Worm (Caenorhabditis elegans) whole organism, L4 larva: ENCODE results near the gene nas-20.

Source experiments
- F37D6.2 ChIP-seq: sonication (generic microtip); optimal IDR thresholded peaks from 2 replicates; lab custom pipeline; 2016; ENCODE audit warnings: mild to moderate bottlenecking, missing genetic modification characterization, missing compliant biosample characterization
- T20F7.1 ChIP-seq: fragments of 200-800 bp; sonication (Bioruptor generic); optimal IDR thresholded peaks from 2 replicates; lab custom pipeline; 2018; ENCODE audit warnings: mild to moderate bottlenecking, missing genetic modification characterization, missing compliant biosample characterization
- Y5F2A.4 ChIP-seq: fragments of 200-800 bp; sonication (Bioruptor generic); optimal IDR thresholded peaks from 2 replicates; lab custom pipeline; 2018; ENCODE audit warnings: mild to moderate bottlenecking, missing genetic modification characterization, missing compliant biosample characterization
- ZK546.5 ChIP-seq, 2 experiments: sonication (generic microtip); optimal IDR thresholded peaks; 2 replicates each; lab custom pipeline; 2017; ENCODE audit warnings: missing biosample characterization in 2 of 2, missing genetic modification characterization in 2 of 2
- aha-1 ChIP-seq: fragments of 150-350 bp; peaks from one replicate; lab custom pipeline; 2014; ENCODE audit warnings: missing biosample characterization, missing genetic modification characterization
- arid-1 ChIP-seq: fragments of 200-800 bp; sonication (Bioruptor generic); conservative IDR thresholded peaks from 2 replicates; pipeline ENCODE4 v1.3.6; 2022; ENCODE audit warnings: missing genetic modification reagents, missing genetic modification characterization, missing compliant biosample characterization
- ceh-62 ChIP-seq: sonication (generic microtip); optimal IDR thresholded peaks from 2 replicates; lab custom pipeline; 2017; ENCODE audit warnings: missing biosample characterization, missing genetic modification characterization
- ceh-82 ChIP-seq: sonication (generic microtip); optimal IDR thresholded peaks from 2 replicates; lab custom pipeline; 2017; ENCODE audit warnings: missing biosample characterization, missing genetic modification characterization
- ces-1 ChIP-seq: fragments of 150-350 bp; sonication (generic microtip); optimal IDR thresholded peaks from 4 replicates; lab custom pipeline; 2014; ENCODE audit warnings: missing biosample characterization, missing genetic modification reagents, missing genetic modification characterization
- ctbp-1 ChIP-seq: fragments of 200-800 bp; sonication (Bioruptor generic); IDR thresholded peaks from 2 replicates; pipeline ENCODE4 v1.3.6; 2022; ENCODE audit warnings: missing genetic modification reagents, missing genetic modification characterization, missing compliant biosample characterization
- daf-16 ChIP-seq, 3 experiments: sonication (generic microtip); optimal IDR thresholded peaks; 2 replicates each; lab custom pipeline; 2016 to 2017; ENCODE audit warnings: missing genetic modification characterization in 3 of 3, missing genetic modification reagents in 3 of 3, mild to moderate bottlenecking in 2 of 3, missing compliant biosample characterization in 2 of 3, missing biosample characterization in 1 of 3, moderate library complexity in 1 of 3
- daf-19 ChIP-seq: fragments of 200-800 bp; sonication (Bioruptor generic); conservative IDR thresholded peaks from 2 replicates; pipeline ENCODE4 v1.3.6; 2022; ENCODE audit warnings: missing genetic modification characterization, missing compliant biosample characterization
- dmd-9 ChIP-seq: fragments of 200-800 bp; sonication (Bioruptor generic); IDR thresholded peaks from 2 replicates; pipeline ENCODE4 v1.3.6; 2022; ENCODE audit warnings: missing genetic modification reagents, missing genetic modification characterization, missing compliant biosample characterization
- duxl-1 ChIP-seq: sonication (generic microtip); optimal IDR thresholded peaks from 2 replicates; lab custom pipeline; 2016; ENCODE audit warnings: mild to moderate bottlenecking, missing genetic modification characterization, moderate library complexity, missing compliant biosample characterization; ENCODE audit not compliant: poor library complexity
- hmg-1.1 ChIP-seq: fragments of 200-800 bp; sonication (Bioruptor generic); IDR thresholded peaks from 2 replicates; pipeline ENCODE4 v1.3.6; 2022; ENCODE audit warnings: missing genetic modification reagents, missing genetic modification characterization, missing compliant biosample characterization
- lin-29 ChIP-seq: fragments of 200-800 bp; sonication (Bioruptor generic); IDR thresholded peaks from 2 replicates; pipeline ENCODE4 v1.3.6; 2022; ENCODE audit warnings: missing genetic modification reagents, missing genetic modification characterization, missing compliant biosample characterization
- lin-39 ChIP-seq: fragments of 150-350 bp; optimal IDR thresholded peaks from 2 replicates; lab custom pipeline; 2014; ENCODE audit warnings: missing biosample characterization, missing genetic modification reagents, missing genetic modification characterization
- lir-3 ChIP-seq: sonication (generic microtip); optimal IDR thresholded peaks from 2 replicates; lab custom pipeline; 2016; ENCODE audit warnings: mild to moderate bottlenecking, missing genetic modification characterization, missing compliant biosample characterization
- mes-2 ChIP-seq: sonication (generic microtip); optimal IDR thresholded peaks from 2 replicates; lab custom pipeline; 2016; ENCODE audit warnings: missing genotype, mild to moderate bottlenecking, missing genetic modification characterization, missing compliant biosample characterization; ENCODE audit not compliant: poor library complexity, severe bottlenecking
- mxl-3 ChIP-seq: fragments of 200-800 bp; sonication (Bioruptor generic); optimal IDR thresholded peaks from 2 replicates; lab custom pipeline; 2018; ENCODE audit warnings: mild to moderate bottlenecking, missing genetic modification characterization, missing compliant biosample characterization
- nhr-11 ChIP-seq: fragments of 150-350 bp; optimal IDR thresholded peaks from 2 replicates; lab custom pipeline; 2014; ENCODE audit warnings: missing biosample characterization, missing genetic modification characterization
- nhr-111 ChIP-seq: fragments of 200-800 bp; sonication (Bioruptor generic); optimal IDR thresholded peaks from 2 replicates; lab custom pipeline; 2018; ENCODE audit warnings: mild to moderate bottlenecking, missing genetic modification characterization, missing compliant biosample characterization
- nhr-28 ChIP-seq: fragments of 150-350 bp; optimal IDR thresholded peaks from 2 replicates; lab custom pipeline; 2014; ENCODE audit warnings: missing biosample characterization, missing genetic modification characterization
- nhr-42 ChIP-seq: fragments of 200-800 bp; sonication (Bioruptor generic); IDR thresholded peaks from 2 replicates; pipeline ENCODE4 v1.3.6; 2022; ENCODE audit warnings: missing genetic modification characterization, missing compliant biosample characterization
- nhr-48 ChIP-seq: sonication (generic microtip); optimal IDR thresholded peaks from 2 replicates; lab custom pipeline; 2016; ENCODE audit warnings: mild to moderate bottlenecking, missing genetic modification characterization, missing compliant biosample characterization
- pha-4 ChIP-seq, 2 experiments: fragments of 150-350 bp in 1 of 2; fragments of 200-800 bp in 1 of 2; sonication (Bioruptor generic) in 1 of 2; IDR thresholded peaks in 1 of 2; optimal IDR thresholded peaks in 1 of 2; 2 replicates each; pipeline versions ENCODE4 v1.3.6 to Lab custom; 2014 to 2022; ENCODE audit warnings: missing genetic modification characterization in 2 of 2, missing genetic modification reagents in 2 of 2, missing biosample characterization in 1 of 2, missing compliant biosample characterization in 1 of 2
- pqm-1 ChIP-seq: sonication (generic microtip); optimal IDR thresholded peaks from 2 replicates; lab custom pipeline; 2017; ENCODE audit warnings: missing biosample characterization, missing genetic modification characterization
- skn-1 ChIP-seq: fragments of 150-350 bp; optimal IDR thresholded peaks from 2 replicates; lab custom pipeline; 2014; ENCODE audit warnings: missing biosample characterization, missing genetic modification characterization
- snpc-1.2 ChIP-seq: fragments of 200-800 bp; sonication (Bioruptor generic); IDR thresholded peaks from 2 replicates; pipeline ENCODE4 v1.3.6; 2022; ENCODE audit warnings: missing genetic modification reagents, missing genetic modification characterization, missing compliant biosample characterization
- tag-97 ChIP-seq: fragments of 200-800 bp; sonication (Bioruptor generic); IDR thresholded peaks from 2 replicates; pipeline ENCODE4 v1.3.6; 2022; ENCODE audit warnings: missing genetic modification characterization, missing compliant biosample characterization
- unc-62 ChIP-seq, 3 experiments: fragments of 150-350 bp in 1 of 3; sonication (generic microtip); optimal IDR thresholded peaks in 2 of 3; peaks in 1 of 3; 1 replicate in 1 of 3; 2 replicates in 2 of 3; lab custom pipeline; 2014 to 2017; ENCODE audit warnings: missing biosample characterization in 3 of 3, missing genetic modification characterization in 3 of 3, missing genetic modification reagents in 3 of 3, missing genotype in 1 of 3
- zag-1 ChIP-seq: fragments of 150-350 bp; optimal IDR thresholded peaks from 2 replicates; lab custom pipeline; 2014; ENCODE audit warnings: missing biosample characterization, missing genetic modification characterization

nas-20 gene

DNA sequence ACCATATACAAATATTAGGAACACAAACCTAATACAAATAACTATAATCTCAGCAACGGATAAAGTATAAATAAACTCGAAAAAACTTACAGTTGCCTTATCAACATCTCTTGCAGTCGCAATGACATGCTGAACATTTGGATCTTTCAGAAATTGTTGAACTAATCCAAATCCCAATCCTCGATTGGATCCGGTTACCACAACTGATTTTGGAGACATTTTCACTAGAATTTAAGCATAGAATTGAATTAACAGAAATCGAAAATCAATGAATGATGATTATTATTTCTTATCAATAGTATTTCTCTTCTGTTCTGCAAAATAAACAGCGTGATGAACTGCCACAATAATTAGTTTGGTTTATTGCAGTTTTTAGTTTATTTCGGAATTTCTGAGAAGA, 48.1 kb upstream of the nas-20 start, which contains the start of the genes C55A6.11 and C55A6.7:
TSS of gene C55A6.11 (plus strand) at position 301 of the 400 bp plus-strand sequence.
TSS of gene C55A6.7 (minus strand) at position 316 of the 400 bp plus-strand sequence.
- no peak for TF ChIP-seq dmd-9 (GFP tag; lab: Robert Waterston, UW)
- peak in 1 of 2 experiments; percentile 86 for TF ChIP-seq unc-62 (GFP tag; optimal IDR thresholded peaks at IDR 0.05 in 1 of 2; lab: Kevin White, UChicago)
- TF ChIP-seq unc-62 (tag; optimal IDR thresholded peaks at IDR 0.05; lab: Kevin White, UChicago), result no peak
- no peak for TF ChIP-seq ceh-62 (tag; lab: Kevin White, UChicago)
- TF ChIP-seq daf-16 (GFP tag; optimal IDR thresholded peaks at IDR 0.05; lab: Kevin White, UChicago), result no peak
- TF ChIP-seq daf-16 (tag; optimal IDR thresholded peaks at IDR 0.05; lab: Kevin White, UChicago), result peak; percentile 29

DNA sequence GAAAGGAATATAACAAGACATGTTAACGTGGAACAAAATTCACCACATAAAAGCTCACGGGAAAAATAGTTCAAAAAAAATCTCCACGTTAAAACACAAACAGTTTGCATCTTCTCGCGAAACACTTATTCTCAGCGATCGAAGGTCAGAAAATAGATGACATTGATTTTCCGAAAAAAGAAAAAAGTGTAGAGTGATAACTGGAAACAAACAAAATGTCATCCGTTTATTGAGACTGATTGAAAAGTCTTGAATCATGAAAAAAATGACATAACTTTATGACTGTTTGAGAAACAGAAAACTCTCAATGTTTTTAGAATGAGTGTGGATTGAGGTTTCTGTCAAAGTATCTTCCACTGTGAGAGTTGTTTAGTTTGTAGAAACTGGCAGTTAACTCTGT, 45.7 kb upstream of the nas-20 start, which contains the start of gene C55A6.4:
TSS of gene C55A6.4 (minus strand) at position 101 of the 400 bp plus-strand sequence.
- no peak for TF ChIP-seq mxl-3 (GFP tag; lab: Kevin White, UChicago)

DNA sequence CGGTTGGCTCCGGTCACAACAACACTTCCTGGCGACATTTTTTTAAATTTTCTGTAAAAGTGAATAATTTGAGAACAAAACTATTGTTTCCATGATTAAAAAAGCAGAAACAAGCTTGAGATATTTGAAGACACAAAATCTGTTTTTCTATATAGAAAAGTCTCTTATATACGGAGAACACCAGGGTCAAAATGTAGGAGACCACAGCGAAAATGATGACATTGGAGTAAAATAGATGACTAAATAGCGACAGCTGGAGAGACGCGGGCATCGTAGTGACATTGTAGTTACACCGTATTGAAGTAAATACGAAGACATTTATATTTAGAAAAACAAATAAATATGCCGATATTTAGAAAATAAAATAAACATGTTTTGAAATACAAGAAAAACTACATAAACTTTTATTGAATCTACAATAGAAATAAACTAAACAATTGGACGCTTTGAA, 44.1 kb upstream of the nas-20 start, which contains the start of gene sdz-8:
TSS of gene sdz-8 (minus strand) at position 51 of the 451 bp plus-strand sequence.
- TF ChIP-seq nhr-28 (peak; percentile 76), daf-16 (GFP tag; optimal IDR thresholded peaks at IDR 0.05; lab: Kevin White, UChicago) (no peak), daf-16 (tag; optimal IDR thresholded peaks at IDR 0.05; lab: Kevin White, UChicago) (peak; percentile 44), T20F7.1 (GFP tag; lab: Kevin White, UChicago) (no peak), skn-1 (no peak), lin-39 (tag; lab: Kevin White, UChicago) (no peak), arid-1 (GFP tag; lab: Robert Waterston, UW) (no peak), Y5F2A.4 (GFP tag; lab: Kevin White, UChicago) (no peak)

DNA sequence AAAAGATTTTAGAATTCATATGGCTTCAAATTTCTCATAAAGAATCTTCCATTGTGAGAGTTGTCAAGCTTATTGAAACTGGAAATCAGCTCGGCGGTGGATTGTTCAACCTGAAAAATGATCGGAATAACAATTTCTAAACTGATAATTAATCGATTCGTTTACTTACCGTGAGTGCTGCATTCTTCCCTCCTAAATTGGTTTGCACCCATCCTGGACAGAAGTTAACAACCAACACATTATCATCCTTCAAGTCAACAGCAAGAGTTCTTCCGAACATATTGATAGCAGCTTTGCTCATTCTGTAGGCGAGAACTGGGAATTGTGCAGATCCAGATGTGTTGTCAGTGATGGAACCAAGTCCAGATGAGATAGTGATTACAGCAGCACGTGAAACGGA, 43.0 kb upstream of the nas-20 start:
- TF ChIP-seq unc-62 (GFP tag; optimal IDR thresholded peaks at IDR 0.05 in 1 of 2; lab: Kevin White, UChicago) (peak in 1 of 2 experiments; percentile 98), unc-62 (tag; optimal IDR thresholded peaks at IDR 0.05; lab: Kevin White, UChicago) (no peak), pha-4 (GFP tag; IDR thresholded peaks at IDR 0.05; lab: Robert Waterston, UW) (no peak), pha-4 (tag; optimal IDR thresholded peaks at IDR 0.05; lab: Kevin White, UChicago) (no peak)

DNA sequence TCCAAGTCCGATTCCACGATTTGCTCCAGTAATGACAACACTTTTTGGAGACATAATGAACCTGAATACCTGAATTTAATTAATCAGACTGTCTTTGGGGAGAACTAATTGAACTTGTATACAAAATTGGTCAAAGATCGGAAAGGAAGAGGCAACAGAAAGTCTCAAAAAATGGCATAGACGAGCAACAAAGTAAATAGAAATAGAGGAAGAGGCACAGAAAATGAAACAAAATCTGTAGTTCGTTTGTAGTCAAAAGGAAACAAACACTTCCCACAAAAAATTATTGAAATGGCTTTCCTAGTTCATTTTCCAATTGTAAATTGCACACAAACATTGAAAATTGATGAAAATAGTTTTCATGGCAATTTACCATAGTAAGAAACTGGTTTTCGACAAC, 42.6 kb upstream of the nas-20 start, which contains the start of gene C55A6.6:
TSS of gene C55A6.6 (minus strand) at position 61 of the 400 bp plus-strand sequence.
- TF ChIP-seq ZK546.5 (tag; optimal IDR thresholded peaks at IDR 0.05; lab: Kevin White, UChicago), result no peak
- no peak for TF ChIP-seq nhr-111 (GFP tag; lab: Kevin White, UChicago)
- TF ChIP-seq nhr-42 (GFP tag; lab: Robert Waterston, UW), result no peak
- TF ChIP-seq lir-3, result no peak
- TF ChIP-seq pqm-1, result peak; percentile 4
- TF ChIP-seq zag-1, result no peak
- TF ChIP-seq daf-19, result no peak
- no peak for TF ChIP-seq ctbp-1
- TF ChIP-seq T20F7.1 (GFP tag; lab: Kevin White, UChicago), result no peak
- TF ChIP-seq nhr-28, result peak; percentile 81
- TF ChIP-seq tag-97, result no peak
- no peak for TF ChIP-seq mes-2 (tag; lab: Kevin White, UChicago)
- TF ChIP-seq nhr-11 (tag; lab: Kevin White, UChicago), result no peak
- TF ChIP-seq arid-1 (GFP tag; lab: Robert Waterston, UW), result no peak
- no peak for TF ChIP-seq hmg-1.1 (GFP tag; lab: Robert Waterston, UW)
- TF ChIP-seq skn-1, result no peak
- TF ChIP-seq aha-1, result no peak
- no peak for TF ChIP-seq duxl-1
- no peak for TF ChIP-seq daf-16 (GFP tag; optimal IDR thresholded peaks at IDR 0.05; lab: Kevin White, UChicago)
- peak; percentile 15 for TF ChIP-seq daf-16 (tag; optimal IDR thresholded peaks at IDR 0.05; lab: Kevin White, UChicago)
- TF ChIP-seq nhr-48 (tag; lab: Kevin White, UChicago), result no peak
- TF ChIP-seq lin-29, result no peak
- no peak for TF ChIP-seq F37D6.2 (tag; lab: Kevin White, UChicago)
- TF ChIP-seq snpc-1.2 (GFP tag; lab: Robert Waterston, UW), result no peak
- no peak for TF ChIP-seq ces-1 (GFP tag; lab: Kevin White, UChicago)
- no peak for TF ChIP-seq ceh-82
